Fruit fly (Drosophila melanogaster) whole organism, larva: ENCODE measurements around the gene Pbp45.

Source experiments
- noc ChIP-seq: fragments of 200-800 bp; sonication (Bioruptor generic); optimal IDR thresholded peaks from 3 replicates; lab custom pipeline; 2019; ENCODE audit warnings: missing biosample characterization, mild to moderate bottlenecking, missing genetic modification characterization, moderate library complexity

Gene Pbp45

DNA sequence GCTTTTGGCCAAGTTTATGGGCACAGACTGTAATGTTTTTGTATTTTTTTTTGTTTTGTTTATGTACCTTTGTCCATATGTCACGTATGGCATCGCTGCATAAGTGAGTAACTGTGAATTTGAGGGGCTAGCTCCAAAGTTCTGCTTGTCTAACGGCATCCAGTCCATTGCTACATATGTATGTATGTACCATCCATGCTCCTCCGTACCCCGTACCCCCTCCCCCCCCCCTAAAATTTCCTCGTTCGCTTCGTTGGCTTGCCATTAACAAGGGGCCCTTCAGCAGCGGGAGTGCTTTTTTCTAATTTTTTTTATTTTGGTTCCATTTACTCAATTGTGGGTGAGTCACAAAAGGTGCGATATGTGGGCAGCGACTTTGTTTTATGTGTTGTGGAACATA is 25.2 kb downstream of the Pbp45 start:
- TF ChIP-seq noc (tag; lab: Kevin White, UChicago) = no peak

DNA sequence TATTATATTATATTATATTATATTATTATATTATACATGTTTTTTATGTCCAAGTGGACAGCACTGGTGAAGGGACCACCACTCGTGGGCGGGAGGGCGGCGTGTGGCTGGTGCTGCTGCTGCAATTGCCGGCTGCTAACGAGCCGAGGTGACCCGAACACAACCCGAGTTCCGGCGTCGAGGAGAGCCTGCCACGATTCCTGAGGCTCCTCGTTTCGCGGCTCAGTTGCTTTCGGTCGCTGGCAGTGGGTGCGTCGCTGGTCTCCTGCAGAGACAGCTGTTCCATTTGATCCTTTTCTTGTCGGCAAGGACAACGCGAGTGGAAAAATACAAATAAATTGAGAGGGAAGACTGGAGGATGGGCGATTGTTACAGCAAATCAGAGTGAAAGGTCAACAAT is 28.9 kb downstream of the Pbp45 start:
- TF ChIP-seq noc (tag; lab: Kevin White, UChicago) = no peak

DNA sequence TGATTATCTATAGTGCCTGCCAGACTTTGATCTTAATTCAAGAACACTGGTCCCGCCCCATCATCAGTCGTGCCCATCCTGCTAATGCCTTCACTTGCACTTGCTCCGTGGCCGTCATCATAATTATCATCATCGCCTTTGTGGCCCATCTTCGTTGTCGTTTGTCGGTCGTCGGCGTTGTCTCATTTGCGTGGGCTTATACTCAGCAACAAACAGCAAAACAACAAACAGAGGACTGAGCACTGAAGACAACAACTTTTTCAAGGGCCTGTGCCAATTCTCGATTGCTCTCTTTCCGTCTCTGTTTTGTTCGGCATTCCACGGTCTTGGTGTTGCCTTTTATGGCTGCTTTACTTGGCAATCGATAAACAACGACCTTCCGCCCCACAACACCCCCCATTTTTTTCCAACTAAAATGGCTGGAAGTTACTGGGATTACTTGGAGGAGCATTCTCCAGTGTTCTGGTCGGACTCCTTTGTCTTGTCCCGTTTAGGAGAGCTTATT is 31.4 kb downstream of the Pbp45 start:
- TF ChIP-seq noc (tag; lab: Kevin White, UChicago) = no peak

DNA sequence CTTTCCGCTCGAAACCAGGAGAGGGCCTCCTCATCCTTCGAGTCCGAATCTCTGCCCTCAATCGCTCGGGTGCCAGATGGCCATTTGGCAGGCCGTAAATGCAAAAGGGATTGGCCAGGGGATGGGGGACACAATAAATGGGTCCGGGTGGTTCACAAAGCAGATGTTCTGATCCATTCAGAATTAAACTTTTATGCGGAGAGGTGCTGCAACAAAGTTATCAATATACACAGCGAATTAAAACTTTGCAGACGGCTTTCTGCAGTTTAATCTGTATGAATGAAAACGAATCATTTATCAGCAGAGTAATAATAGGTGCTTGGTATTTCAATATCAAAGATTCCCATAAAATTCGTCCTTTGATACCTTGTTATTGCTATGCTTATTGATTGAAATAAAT is 32.0 kb downstream of the Pbp45 start:
- TF ChIP-seq noc (tag; lab: Kevin White, UChicago) = no peak

DNA sequence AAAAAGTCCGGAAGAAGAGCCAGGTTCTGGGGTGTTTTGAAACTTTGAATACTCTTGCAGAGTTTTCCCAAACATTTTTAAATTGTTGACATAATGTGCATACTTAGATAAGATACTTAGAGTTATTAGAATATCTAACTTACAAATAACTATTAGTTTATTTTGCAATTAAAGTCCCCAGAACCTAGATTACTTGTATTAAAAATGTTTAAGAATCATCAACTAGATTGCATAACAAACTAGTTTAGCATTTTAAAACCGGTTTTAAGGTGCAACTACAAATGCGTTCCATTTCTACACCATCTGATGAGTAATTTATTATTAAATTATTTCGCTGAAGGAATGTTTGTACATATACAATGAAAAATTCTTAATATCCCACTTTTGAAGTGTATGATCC is 33.0 kb downstream of the Pbp45 start:
- TF ChIP-seq noc (tag; lab: Kevin White, UChicago) = no peak

DNA sequence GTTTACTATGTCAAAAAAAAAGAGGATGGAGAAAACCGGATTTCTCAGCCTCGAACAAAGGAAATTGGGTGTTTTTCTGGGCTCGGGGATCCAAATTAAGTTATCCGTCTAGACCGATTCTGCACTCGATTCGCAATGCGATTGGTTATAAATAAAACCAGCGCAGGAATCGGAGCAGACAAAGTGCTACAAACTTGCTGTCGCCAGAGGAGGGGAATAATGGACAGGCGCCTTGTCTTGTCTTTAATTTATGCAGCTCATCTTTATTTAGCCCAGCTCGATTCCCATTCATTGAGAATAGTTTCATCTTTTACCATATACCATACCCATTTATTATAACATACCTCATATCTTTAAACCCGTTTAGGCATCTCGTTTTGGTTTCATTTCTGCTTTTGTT is 34.6 kb downstream of the Pbp45 start:
- no peak for TF ChIP-seq noc (tag; lab: Kevin White, UChicago)

DNA sequence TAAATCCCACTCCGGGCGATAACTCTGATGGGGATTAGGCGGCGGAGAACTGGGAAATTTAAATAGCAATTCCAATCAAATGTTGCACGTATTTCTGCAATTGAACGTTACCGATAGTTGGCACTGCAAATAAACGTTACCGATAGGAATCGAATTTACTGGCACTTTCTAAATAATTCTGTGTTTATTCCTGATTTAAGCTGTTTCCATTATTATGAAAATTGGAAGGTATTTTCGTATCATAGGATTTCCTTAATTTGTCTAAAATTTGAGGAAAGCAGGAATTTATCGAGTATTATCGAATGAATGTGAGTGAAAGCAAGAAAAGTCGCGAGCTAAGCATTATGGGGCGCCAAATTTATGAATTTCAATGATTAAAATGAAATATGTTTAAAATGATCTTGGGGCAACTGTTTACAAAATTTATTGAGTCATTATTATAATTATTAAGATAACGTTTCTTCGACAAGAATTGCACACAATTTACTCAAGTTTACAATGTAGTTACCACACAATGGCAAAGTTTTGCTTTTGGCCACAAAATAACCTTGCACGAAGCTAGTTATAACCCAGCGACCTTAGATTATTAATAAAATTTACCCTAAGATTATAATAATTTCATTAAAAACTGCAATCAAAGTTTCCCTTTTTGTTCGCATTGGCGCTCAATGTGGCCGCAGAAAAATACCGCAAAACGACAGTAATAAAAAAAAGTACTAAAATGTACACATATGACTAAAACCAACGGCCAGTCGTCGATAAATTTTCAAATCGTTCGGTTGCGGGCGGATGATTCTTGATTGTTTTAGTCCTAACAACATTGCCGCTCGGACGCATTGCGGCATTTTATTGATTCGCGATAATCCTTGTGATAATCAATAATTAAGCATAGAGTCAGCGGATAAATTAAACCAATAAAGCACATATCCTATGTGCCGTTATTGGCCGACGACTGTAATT is 35.5 kb downstream of the Pbp45 start, which contains the start of gene alpha-Man-IIb:
alpha-Man-IIb (plus strand) TSS at position 747 of the 960 bp plus-strand sequence.
- no peak for TF ChIP-seq noc (tag; lab: Kevin White, UChicago)

DNA sequence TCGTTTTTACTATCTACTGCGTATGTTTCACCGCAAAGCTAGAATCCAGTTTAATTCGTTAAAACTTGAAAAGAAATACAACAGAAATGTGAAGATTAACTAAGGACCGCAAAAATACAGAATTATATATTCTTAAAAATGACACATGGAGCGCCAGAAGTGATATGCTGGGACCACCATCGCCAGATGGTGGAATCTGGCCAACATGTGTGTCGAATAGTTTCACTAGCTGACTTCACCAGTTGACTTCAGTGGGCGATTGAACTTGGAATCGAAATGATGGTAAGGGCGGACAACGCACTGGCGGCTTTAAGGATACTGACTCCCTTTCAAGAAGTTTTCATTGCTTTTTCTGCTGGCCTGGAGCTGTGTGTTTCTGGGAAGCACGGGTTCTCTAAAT is 37.3 kb downstream of the Pbp45 start, which contains the start of gene CG9593:
CG9593 (plus strand) TSS at position 270 of the 400 bp plus-strand sequence.
- TF ChIP-seq noc (tag; lab: Kevin White, UChicago) = no peak

DNA sequence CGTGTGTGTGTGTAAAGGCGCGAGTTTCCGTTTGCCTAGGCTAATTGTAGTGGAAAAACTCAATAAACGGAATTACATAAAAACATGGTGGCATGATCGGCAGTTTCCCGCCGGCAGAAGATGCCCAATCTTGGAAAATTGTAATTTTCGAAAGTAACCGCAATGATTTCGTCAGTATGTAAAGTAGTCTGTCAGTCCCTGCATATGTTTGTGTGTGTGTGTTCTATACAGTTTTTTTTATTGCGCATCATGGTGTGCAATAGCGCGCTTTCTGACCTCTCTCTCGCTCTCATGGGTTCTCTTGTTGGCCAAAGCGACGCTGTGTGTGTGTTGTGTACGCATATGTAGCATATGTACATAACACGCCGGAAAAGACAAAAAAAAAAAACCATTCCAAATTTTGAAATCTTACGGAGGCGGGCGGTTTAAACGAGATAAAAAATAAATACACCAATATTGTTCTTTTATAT is 45.0 kb downstream of the Pbp45 start:
- TF ChIP-seq noc (tag; lab: Kevin White, UChicago) = no peak

DNA sequence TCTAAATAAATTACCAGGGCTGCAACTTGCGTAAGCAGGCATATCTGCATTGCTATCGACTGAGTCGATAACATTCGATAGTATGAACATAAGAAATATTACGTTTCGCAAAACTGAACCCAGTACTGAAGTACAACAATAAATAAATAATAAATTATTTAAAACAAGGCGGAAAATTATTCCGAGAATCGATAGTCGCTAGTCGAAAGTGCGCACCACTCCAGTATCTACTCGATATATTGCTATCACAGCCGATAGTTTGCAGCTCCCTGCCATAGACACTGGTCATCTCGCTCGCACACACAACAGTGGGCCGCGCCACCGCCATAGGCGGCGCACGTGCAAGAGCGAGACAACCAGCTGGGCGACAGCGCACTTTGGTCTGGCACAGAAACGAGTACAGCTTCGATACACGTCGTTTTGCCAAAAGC is 45.9 kb downstream of the Pbp45 start, which contains the start of gene nsl1:
nsl1 (plus strand) TSS at position 411 of the 431 bp plus-strand sequence.
- peak; percentile 33 for TF ChIP-seq noc (tag; lab: Kevin White, UChicago)

DNA sequence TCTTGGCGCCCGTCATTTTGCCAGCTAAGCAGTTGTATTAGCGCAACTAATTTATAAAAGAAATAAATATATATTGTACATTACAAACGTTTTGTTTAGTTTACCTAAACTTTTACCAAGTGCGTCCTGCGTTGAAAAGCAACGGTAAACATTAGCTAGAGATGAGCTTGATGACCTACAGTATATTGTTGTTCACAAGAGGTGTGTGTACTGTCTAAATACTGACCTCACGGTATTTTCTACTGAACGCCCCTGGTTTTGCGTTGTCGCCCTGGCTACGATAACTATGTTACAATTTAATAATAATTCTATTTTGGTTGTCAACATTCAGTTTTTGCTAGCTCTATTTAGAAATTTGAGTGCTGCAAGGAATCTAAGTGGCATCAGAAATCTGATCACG is 46.9 kb downstream of the Pbp45 start, which contains the start of gene Acyp2:
Acyp2 (plus strand) TSS at position 262 of the 400 bp plus-strand sequence.
- no peak for TF ChIP-seq noc (tag; lab: Kevin White, UChicago)

DNA sequence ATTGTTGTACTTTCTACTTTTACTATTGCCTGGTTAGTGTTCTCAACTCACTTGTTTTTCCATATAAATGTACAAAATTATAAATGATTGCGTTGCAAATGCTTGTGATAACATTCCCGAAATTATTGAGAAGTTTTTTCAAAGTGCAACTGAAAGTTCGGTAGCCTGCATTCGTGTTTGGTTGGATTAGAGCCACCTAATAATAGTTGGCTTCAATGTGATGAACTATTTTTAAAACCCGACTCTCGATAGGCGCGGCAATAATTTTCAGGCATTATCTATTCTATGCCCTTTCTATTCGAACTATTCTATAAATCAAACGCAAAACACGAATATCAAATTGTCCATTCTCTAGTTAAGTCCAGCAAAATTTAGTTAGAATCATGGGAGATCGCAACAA is 51.1 kb downstream of the Pbp45 start, which contains the start of gene Uros2:
Uros2 (plus strand) TSS at position 301 of the 400 bp plus-strand sequence.
- TF ChIP-seq noc (tag; lab: Kevin White, UChicago) = no peak
